Worm (Caenorhabditis elegans): ENCODE results near the gene M01F1.8.

The M01F1.8 gene

DNA sequence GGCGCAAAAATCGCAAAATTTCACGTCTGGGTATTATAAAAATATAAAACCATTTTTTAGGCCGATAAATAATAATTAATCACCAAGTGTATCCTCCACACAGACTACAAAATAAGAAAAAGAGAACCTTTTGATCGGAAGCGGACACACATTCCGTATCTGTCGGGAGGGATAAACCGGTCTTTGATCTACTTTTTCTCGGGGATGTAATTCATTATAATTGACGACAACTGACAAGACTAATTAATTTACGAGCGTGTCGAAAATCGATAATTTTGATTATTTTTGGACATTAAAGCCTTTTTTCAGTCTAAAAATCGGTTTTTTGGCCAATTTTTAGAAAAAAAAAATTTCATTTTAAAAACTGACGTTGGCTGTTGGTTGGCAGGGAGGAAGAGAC, 31.9 kb downstream of the M01F1.8 start:
- TF ChIP-seq lsy-2 (tag; optimal IDR thresholded peaks at IDR 0.05) = no peak
- peak; percentile 41 for TF ChIP-seq tbx-8 (GFP tag; optimal IDR thresholded peaks at IDR 0.05)
- peak; percentile 73 for TF ChIP-seq unc-62 (GFP tag; optimal IDR thresholded peaks at IDR 0.05)

DNA sequence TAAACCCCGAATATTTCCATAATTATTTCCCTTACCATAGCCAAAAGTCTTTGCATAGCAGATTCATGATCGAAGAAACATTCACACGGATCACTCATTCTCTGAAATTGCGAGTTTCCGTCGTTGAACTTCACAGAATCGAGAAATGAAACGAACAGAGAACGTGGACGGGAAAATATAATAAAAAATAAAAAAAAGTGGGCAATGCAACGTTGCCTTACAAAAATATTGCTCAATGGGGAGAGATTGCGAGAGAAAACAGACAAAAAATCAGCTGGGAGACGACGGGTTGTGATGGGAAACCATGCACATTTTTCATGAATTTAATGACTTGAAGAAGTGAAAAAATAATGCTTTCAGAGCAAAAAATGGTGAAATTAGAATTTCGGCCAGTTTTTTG, 32.7 kb downstream of the M01F1.8 start, which contains the start of gene smim-14:
Gene smim-14, minus strand, starts transcription at position 101 of the 400 bp plus-strand sequence.
- no peak for TF ChIP-seq ztf-11 (tag; optimal IDR thresholded peaks at IDR 0.05)
- no peak for TF ChIP-seq hlh-1 (tag; optimal IDR thresholded peaks at IDR 0.05)
- no peak for TF ChIP-seq snpc-4 (tag; optimal IDR thresholded peaks at IDR 0.05)
- no peak for TF ChIP-seq sem-2 (GFP tag; optimal IDR thresholded peaks at IDR 0.05)
- no peak for TF ChIP-seq drap-1 (GFP tag; optimal IDR thresholded peaks at IDR 0.05)
- TF ChIP-seq sptf-1 (tag; optimal IDR thresholded peaks at IDR 0.05) = no peak
- no peak for TF ChIP-seq lin-13 (tag; optimal IDR thresholded peaks at IDR 0.05)
- TF ChIP-seq bed-3 (GFP tag; optimal IDR thresholded peaks at IDR 0.05) = no peak
- TF ChIP-seq lsy-2 (tag; optimal IDR thresholded peaks at IDR 0.05) = no peak
- TF ChIP-seq elt-3 (tag; optimal IDR thresholded peaks at IDR 0.05) = no peak
- TF ChIP-seq nhr-2 (tag; optimal IDR thresholded peaks at IDR 0.05) = no peak

DNA sequence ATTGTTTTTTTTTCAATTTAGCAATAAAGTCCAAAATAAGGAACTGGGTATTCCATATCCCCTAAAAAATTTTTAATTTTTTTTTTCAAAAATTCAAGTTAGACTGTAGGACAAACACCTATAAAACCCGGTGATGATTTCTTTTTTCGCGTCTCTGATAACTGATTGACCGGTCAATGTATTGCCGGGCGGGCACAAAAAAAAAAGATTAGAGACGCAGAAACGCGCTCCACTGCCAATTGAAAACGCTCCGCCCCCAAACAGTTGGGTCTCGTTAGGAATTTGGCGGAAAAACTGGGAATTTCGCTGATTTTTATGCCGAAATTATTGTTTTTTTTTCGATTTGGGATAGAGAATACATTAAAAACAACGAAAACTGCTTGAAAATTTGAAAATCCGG, 34.0 kb downstream of the M01F1.8 start:
- TF ChIP-seq blmp-1 (tag; optimal IDR thresholded peaks at IDR 0.05) (no peak), sptf-1 (tag; optimal IDR thresholded peaks at IDR 0.05) (no peak), lin-13 (tag; optimal IDR thresholded peaks at IDR 0.05) (no peak), nhr-12 (tag; optimal IDR thresholded peaks at IDR 0.05) (no peak), nhr-28 (tag; optimal IDR thresholded peaks at IDR 0.05) (no peak), pha-4 (tag; optimal IDR thresholded peaks at IDR 0.05) (no peak), flh-1 (GFP tag; optimal IDR thresholded peaks at IDR 0.05) (no peak), ceh-43 (GFP tag; optimal IDR thresholded peaks at IDR 0.05) (no peak)

DNA sequence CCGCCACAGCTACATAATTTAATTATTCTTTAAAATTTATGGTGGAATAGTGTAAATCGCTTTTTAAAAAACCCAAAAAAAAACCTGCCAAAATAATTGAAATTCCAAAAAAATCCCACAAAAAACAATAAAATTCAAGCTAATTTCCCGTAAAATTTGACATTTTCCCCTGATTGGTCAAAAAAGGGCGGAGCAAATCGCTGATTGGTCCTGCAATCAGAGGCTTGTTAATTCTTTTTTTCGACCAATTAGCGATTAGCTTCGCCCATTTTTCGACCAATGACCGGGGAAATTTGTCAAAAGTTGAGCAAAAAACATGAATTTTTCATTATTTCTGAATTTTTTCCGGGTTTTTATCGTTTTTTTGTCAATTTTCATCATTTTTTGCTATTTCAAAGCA, 35.3 kb downstream of the M01F1.8 start:
- TF ChIP-seq unc-39 (tag; optimal IDR thresholded peaks at IDR 0.05) (no peak), ceh-43 (GFP tag; optimal IDR thresholded peaks at IDR 0.05) (no peak), mep-1 (tag; optimal IDR thresholded peaks at IDR 0.05) (no peak), nhr-76 (tag; optimal IDR thresholded peaks at IDR 0.05) (no peak)

DNA sequence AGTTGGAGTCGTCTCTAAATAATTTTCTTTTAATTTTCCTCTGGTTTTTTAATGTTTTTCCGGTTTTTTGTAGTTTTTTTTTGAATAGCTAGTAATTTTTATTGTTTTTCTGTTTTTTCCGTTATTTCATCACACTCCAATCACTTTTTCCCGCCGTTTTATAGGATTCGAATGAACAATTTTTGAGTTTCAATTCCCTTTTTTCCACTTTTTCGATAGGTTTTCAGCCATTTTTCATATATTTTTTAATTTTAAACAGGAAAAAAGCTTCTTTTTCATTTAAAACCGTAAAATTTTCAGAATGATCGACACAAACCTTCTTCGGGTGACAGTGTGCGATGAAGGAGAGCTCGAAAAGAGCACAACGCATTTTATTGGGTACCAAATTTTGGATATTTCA, 40.9 kb downstream of the M01F1.8 start, which contains the start of gene pph-6:
Gene pph-6, plus strand, starts transcription at position 301 of the 400 bp plus-strand sequence.
- no peak for TF ChIP-seq pha-4 (tag; optimal IDR thresholded peaks at IDR 0.05)
- TF ChIP-seq flh-1 (GFP tag; optimal IDR thresholded peaks at IDR 0.05) = no peak
- no peak for TF ChIP-seq unc-120 (tag; optimal IDR thresholded peaks at IDR 0.05; ENCODE audit: poor library complexity, severe bottlenecking)
- no peak for TF ChIP-seq unc-62 (GFP tag; optimal IDR thresholded peaks at IDR 0.05)
- no peak for TF ChIP-seq ceh-43 (GFP tag; optimal IDR thresholded peaks at IDR 0.05)
- TF ChIP-seq tbx-8 (GFP tag; optimal IDR thresholded peaks at IDR 0.05) = no peak
- no peak for TF ChIP-seq nhr-28 (tag; optimal IDR thresholded peaks at IDR 0.05)
- no peak for TF ChIP-seq elt-1 (tag; optimal IDR thresholded peaks at IDR 0.05; ENCODE audit: borderline replicate concordance, insufficient read depth)
- TF ChIP-seq ceh-39 (tag; optimal IDR thresholded peaks at IDR 0.05) = no peak

DNA sequence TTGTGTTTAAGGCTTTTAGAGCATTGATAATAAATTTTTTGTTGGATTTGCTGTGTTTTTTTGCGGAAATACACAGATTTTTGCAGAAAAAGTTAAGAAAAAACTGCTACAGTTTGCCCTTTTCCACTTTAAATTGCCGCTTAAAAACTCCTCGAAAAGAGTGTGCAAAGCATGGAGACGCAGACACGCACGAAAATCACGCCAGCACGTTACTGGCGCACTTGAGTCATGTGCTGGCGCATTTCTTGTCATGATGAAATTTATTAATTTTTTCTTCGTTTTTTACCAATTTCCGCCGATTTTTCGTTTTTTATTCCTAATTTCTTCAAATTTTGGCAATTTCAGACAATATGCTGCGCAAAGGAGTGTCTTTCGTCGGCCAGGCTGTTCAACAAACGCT, 42.3 kb downstream of the M01F1.8 start, which contains the start of gene C34C12.8:
Gene C34C12.8, plus strand, starts transcription at position 346 of the 400 bp plus-strand sequence.
- TF ChIP-seq M03D4.4 (tag; optimal IDR thresholded peaks at IDR 0.05) = peak; percentile 67
- peak; percentile 95 for TF ChIP-seq lin-13 (tag; optimal IDR thresholded peaks at IDR 0.05)
- peak; percentile 90 for TF ChIP-seq pha-4 (tag; optimal IDR thresholded peaks at IDR 0.05)
- no peak for TF ChIP-seq lin-32 (GFP tag; optimal IDR thresholded peaks at IDR 0.05)
- TF ChIP-seq elt-3 (tag; optimal IDR thresholded peaks at IDR 0.05) = no peak
- TF ChIP-seq nhr-28 (tag; optimal IDR thresholded peaks at IDR 0.05) = peak; percentile 4
- peak; percentile 1 for TF ChIP-seq unc-120 (tag; optimal IDR thresholded peaks at IDR 0.05; ENCODE audit: poor library complexity, severe bottlenecking)
- TF ChIP-seq tbx-8 (GFP tag; optimal IDR thresholded peaks at IDR 0.05) = peak; percentile 37
- no peak for TF ChIP-seq nhr-12 (tag; optimal IDR thresholded peaks at IDR 0.05)
- TF ChIP-seq unc-62 (GFP tag; optimal IDR thresholded peaks at IDR 0.05) = peak; percentile 3
- peak; percentile 80 for TF ChIP-seq nhr-237 (tag; optimal IDR thresholded peaks at IDR 0.05)
- TF ChIP-seq sptf-1 (tag; optimal IDR thresholded peaks at IDR 0.05) = peak; percentile 67
- peak; percentile 92 for TF ChIP-seq ces-1 (GFP tag; optimal IDR thresholded peaks at IDR 0.05)
- TF ChIP-seq nhr-2 (tag; optimal IDR thresholded peaks at IDR 0.05) = no peak
- no peak for TF ChIP-seq nhr-76 (tag; optimal IDR thresholded peaks at IDR 0.05)
- TF ChIP-seq cnd-1 (tag; optimal IDR thresholded peaks at IDR 0.05) = peak; percentile 56
- no peak for TF ChIP-seq mab-5 (tag; optimal IDR thresholded peaks at IDR 0.05)
- TF ChIP-seq snpc-4 (tag; optimal IDR thresholded peaks at IDR 0.05) = no peak
- TF ChIP-seq hlh-1 (tag; optimal IDR thresholded peaks at IDR 0.05) = peak; percentile 42
- TF ChIP-seq ceh-39 (tag; optimal IDR thresholded peaks at IDR 0.05) = peak; percentile 62
- TF ChIP-seq unc-39 (tag; optimal IDR thresholded peaks at IDR 0.05) = no peak
- TF ChIP-seq lsy-2 (tag; optimal IDR thresholded peaks at IDR 0.05) = peak; percentile 88
- no peak for TF ChIP-seq zip-8 (tag; optimal IDR thresholded peaks at IDR 0.05)
- TF ChIP-seq elt-1 (tag; optimal IDR thresholded peaks at IDR 0.05; ENCODE audit: borderline replicate concordance, insufficient read depth) = no peak
- no peak for TF ChIP-seq ceh-83 (GFP tag; optimal IDR thresholded peaks at IDR 0.05)
- no peak for TF ChIP-seq sem-2 (GFP tag; optimal IDR thresholded peaks at IDR 0.05)
- no peak for TF ChIP-seq blmp-1 (tag; optimal IDR thresholded peaks at IDR 0.05)
- peak; percentile 32 for TF ChIP-seq ceh-43 (GFP tag; optimal IDR thresholded peaks at IDR 0.05)
- peak; percentile 90 for TF ChIP-seq mep-1 (tag; optimal IDR thresholded peaks at IDR 0.05)
- TF ChIP-seq drap-1 (GFP tag; optimal IDR thresholded peaks at IDR 0.05) = peak; percentile 39
- peak; percentile 51 for TF ChIP-seq mls-2 (tag; optimal IDR thresholded peaks at IDR 0.05)

All from whole organism, mixed stage, embryonic.